Worm (Caenorhabditis elegans): Measurements from ENCODE around the gene ugt-56.
A peak's percentile ranks its signal among the peaks of the same experiment; 100 is the strongest.

DNA sequence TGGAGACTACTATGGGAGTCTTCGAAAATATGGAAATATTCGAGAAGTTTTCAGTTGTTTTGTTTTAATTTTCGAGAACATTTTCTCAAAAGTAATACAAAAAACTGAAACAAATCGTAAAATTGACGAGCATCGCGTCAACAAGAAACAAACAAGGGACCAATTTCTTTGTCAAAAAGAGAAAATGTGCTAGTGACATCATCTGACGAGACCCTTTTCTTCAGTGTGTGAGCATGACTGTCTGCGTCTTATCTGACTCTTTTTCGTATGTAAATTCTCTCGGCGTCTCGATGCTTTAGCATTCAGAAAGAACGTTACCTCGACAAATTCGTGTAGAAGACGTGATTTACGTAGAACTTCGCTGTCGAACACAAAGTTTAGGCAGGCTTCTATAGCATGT is 28.9 kb downstream of the ugt-56 start:
- TF ChIP-seq unc-62 (GFP tag; optimal IDR thresholded peaks at IDR 0.05) (peak; percentile 13), snpc-4 (tag; optimal IDR thresholded peaks at IDR 0.05) (no peak), ham-2 (GFP tag; optimal IDR thresholded peaks at IDR 0.05) (no peak), lin-13 (tag; optimal IDR thresholded peaks at IDR 0.05) (no peak), mep-1 (tag; optimal IDR thresholded peaks at IDR 0.05) (no peak), ces-1 (GFP tag; optimal IDR thresholded peaks at IDR 0.05) (no peak), nhr-28 (tag; optimal IDR thresholded peaks at IDR 0.05) (no peak), pha-4 (tag; optimal IDR thresholded peaks at IDR 0.05) (no peak), ceh-39 (tag; optimal IDR thresholded peaks at IDR 0.05) (no peak), cnd-1 (tag; optimal IDR thresholded peaks at IDR 0.05) (no peak), ceh-83 (GFP tag; optimal IDR thresholded peaks at IDR 0.05) (no peak), nhr-237 (tag; optimal IDR thresholded peaks at IDR 0.05) (no peak), bed-3 (GFP tag; optimal IDR thresholded peaks at IDR 0.05) (no peak)

Data from whole organism, mixed stage, embryonic.